Worm (Caenorhabditis elegans) whole organism, midembryonic: ENCODE data around the gene nhr-110.

ENCODE experiments used
- T22C8.4 ChIP-seq: fragments of 200-800 bp; sonication (Bioruptor generic); IDR thresholded peaks from 2 replicates; pipeline ENCODE4 v1.3.6; 2022; ENCODE audit warnings: missing genetic modification characterization, missing compliant biosample characterization
- cog-1 ChIP-seq: sonication (generic microtip); optimal IDR thresholded peaks from 2 replicates; lab custom pipeline; 2016; ENCODE audit warnings: missing genetic modification characterization, missing compliant biosample characterization
- flt-1 ChIP-seq: fragments of 200-800 bp; sonication (Bioruptor generic); IDR thresholded peaks from 2 replicates; pipeline ENCODE4 v1.3.6; 2022; ENCODE audit warnings: missing genetic modification characterization, missing compliant biosample characterization
- klf-2 ChIP-seq: fragments of 200-800 bp; sonication (Bioruptor generic); conservative IDR thresholded peaks from 2 replicates; pipeline ENCODE4 v1.3.6; 2022; ENCODE audit warnings: missing genetic modification reagents, missing genetic modification characterization, missing compliant biosample characterization
- med-1 ChIP-seq: sonication (generic microtip); optimal IDR thresholded peaks from 2 replicates; lab custom pipeline; 2017; ENCODE audit warnings: missing genetic modification characterization, mild to moderate bottlenecking, missing compliant biosample characterization, antibody characterized with exemption, missing genetic modification reagents; ENCODE audit not compliant: insufficient read depth
- ref-1 ChIP-seq: fragments of 200-800 bp; sonication (Bioruptor generic); conservative IDR thresholded peaks from 2 replicates; pipeline ENCODE4 v1.3.6; 2022; ENCODE audit warnings: missing genetic modification reagents, missing genetic modification characterization, missing compliant biosample characterization
- tab-1 ChIP-seq: fragments of 200-800 bp; sonication (Bioruptor generic); IDR thresholded peaks from 2 replicates; pipeline ENCODE4 v1.3.6; 2022; ENCODE audit warnings: missing genetic modification characterization, missing compliant biosample characterization
- ztf-23 ChIP-seq: fragments of 200-800 bp; sonication (Bioruptor generic); IDR thresholded peaks from 2 replicates; pipeline ENCODE4 v1.3.6; 2022; ENCODE audit warnings: missing genetic modification reagents, missing genetic modification characterization, missing compliant biosample characterization
- ztf-29 ChIP-seq: fragments of 200-800 bp; sonication (Bioruptor generic); IDR thresholded peaks from 2 replicates; pipeline ENCODE4 v1.3.6; 2022; ENCODE audit warnings: missing genetic modification reagents, missing genetic modification characterization, missing compliant biosample characterization

nhr-110 gene

DNA sequence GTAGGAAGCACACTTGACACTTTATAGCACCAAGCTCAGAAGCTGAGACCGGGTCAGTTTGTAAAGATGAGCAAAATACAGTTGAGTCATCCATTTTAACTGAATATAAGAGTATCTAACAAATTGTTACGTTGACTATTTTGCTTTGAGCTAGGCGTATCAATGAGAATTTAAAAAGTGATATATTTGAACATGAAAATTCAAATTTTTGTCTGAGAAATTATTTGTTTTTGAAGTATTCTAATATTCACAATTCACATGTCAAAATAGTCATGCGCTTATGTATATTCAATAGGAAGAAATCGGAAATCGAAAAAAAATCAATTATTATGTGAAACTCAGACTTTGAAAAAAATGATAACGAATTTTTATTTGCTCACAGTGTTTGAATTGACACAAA, at the start of gene nhr-110:
nhr-110 (minus strand) TSS at position 101 of the 400 bp plus-strand sequence.
- TF ChIP-seq ztf-29 (no peak), klf-2 (GFP tag; lab: Robert Waterston, UW) (no peak), ztf-23 (GFP tag; lab: Robert Waterston, UW) (no peak), T22C8.4 (GFP tag; lab: Robert Waterston, UW) (no peak), ref-1 (GFP tag; lab: Robert Waterston, UW) (no peak), tab-1 (GFP tag; lab: Robert Waterston, UW) (no peak), cog-1 (tag; lab: Kevin White, UChicago) (no peak), flt-1 (GFP tag; lab: Robert Waterston, UW) (no peak), med-1 (no peak)

DNA sequence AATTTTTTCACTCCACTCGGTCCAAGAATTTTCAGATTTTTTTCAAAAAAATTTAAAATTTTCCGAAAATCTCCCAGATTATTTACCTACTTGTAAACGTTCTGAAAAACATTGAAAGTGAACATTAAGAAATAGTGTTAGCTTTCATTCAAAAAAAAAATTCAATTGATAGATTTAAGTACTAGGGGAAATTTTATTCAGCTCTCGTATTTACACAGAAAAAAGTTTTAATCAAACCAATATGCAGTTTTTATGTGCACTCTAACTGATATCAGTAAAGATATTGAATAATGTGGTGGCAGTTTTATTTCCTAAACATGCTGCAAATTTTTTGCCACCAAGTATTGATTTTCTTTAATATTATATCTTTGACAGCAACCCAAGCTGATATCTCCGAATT, 44.0 kb upstream of the nhr-110 start, which contains the start of gene irld-42:
irld-42 (plus strand) TSS at position 301 of the 400 bp plus-strand sequence.
- TF ChIP-seq ztf-23 (GFP tag; lab: Robert Waterston, UW) = no peak
- no peak for TF ChIP-seq klf-2 (GFP tag; lab: Robert Waterston, UW)
- TF ChIP-seq ztf-29 = no peak
- no peak for TF ChIP-seq T22C8.4 (GFP tag; lab: Robert Waterston, UW)

DNA sequence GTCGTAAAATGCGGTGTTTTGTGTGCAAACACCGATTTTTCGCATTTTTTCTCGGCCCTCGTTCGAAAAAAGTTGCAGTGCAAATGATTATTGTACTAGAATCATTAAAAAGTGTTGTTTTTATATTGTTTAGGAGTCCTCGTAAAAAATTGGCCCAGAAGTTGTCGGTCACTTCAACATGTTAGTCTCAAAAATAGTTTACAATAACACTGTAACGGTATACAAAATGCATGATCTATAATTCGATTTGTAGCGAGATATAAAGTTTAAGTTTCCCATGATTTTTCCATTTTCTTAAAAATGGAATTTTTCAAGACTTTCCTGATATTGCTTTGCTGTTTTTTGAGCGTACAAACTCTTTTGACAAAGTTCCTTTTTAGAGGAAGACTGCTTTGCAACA, 42.7 kb upstream of the nhr-110 start, which contains the start of gene K04F1.8:
K04F1.8 (plus strand) TSS at position 301 of the 400 bp plus-strand sequence.
- no peak for TF ChIP-seq tab-1 (GFP tag; lab: Robert Waterston, UW)
- TF ChIP-seq T22C8.4 (GFP tag; lab: Robert Waterston, UW) = no peak
- no peak for TF ChIP-seq ztf-23 (GFP tag; lab: Robert Waterston, UW)
- no peak for TF ChIP-seq klf-2 (GFP tag; lab: Robert Waterston, UW)
- no peak for TF ChIP-seq ztf-29
- TF ChIP-seq flt-1 (GFP tag; lab: Robert Waterston, UW) = no peak
- no peak for TF ChIP-seq cog-1 (tag; lab: Kevin White, UChicago)
- no peak for TF ChIP-seq ref-1 (GFP tag; lab: Robert Waterston, UW)
- no peak for TF ChIP-seq med-1

DNA sequence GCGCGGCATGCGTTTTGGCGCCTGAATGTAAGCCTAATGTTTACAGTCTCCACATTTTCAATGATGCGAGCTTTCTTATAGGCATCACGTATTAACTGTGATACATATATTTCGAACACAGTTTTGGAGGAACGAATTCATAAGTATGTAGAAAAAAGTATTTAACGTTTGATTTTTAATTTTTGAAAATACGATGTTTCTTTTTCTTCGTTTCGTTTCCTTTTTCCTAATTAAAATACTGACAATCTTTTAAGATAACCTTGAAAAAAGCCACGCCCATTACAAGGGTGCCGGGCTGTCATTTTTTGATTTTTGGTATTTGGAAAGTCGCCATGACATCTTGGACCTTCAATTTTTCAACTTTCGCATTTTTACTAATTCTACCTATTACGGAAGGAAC, 40.7 kb upstream of the nhr-110 start, which contains the start of gene K04F1.9:
K04F1.9 (plus strand) TSS at position 301 of the 400 bp plus-strand sequence.
- TF ChIP-seq cog-1 (tag; lab: Kevin White, UChicago) (no peak), ref-1 (GFP tag; lab: Robert Waterston, UW) (no peak), T22C8.4 (GFP tag; lab: Robert Waterston, UW) (no peak), klf-2 (GFP tag; lab: Robert Waterston, UW) (no peak), ztf-23 (GFP tag; lab: Robert Waterston, UW) (no peak), ztf-29 (no peak), med-1 (no peak), tab-1 (GFP tag; lab: Robert Waterston, UW) (no peak), flt-1 (GFP tag; lab: Robert Waterston, UW) (no peak)

DNA sequence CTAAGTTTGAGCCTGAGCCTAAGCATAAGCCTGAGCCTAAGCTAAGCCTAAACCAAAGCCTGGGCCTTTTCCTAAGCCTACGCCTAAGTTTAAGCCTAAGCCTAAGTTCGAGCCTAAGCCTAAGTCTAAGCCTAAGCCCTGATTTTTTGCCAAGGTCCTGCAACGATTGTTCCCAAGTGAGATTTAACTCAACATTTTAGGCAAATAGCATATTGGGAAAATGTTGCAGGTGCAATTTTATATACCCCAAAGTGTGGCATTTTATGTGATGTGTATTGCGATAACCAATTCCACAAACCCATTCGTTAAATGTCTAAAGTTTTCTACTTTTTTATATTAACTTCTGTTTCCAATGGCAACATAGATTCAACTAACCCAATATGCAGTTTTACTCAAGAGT, 38.0 kb upstream of the nhr-110 start, which contains the start of gene irld-40:
irld-40 (plus strand) TSS at position 301 of the 400 bp plus-strand sequence.
- TF ChIP-seq cog-1 (tag; lab: Kevin White, UChicago) (no peak), ztf-29 (no peak), tab-1 (GFP tag; lab: Robert Waterston, UW) (no peak), ref-1 (GFP tag; lab: Robert Waterston, UW) (no peak), med-1 (no peak)

DNA sequence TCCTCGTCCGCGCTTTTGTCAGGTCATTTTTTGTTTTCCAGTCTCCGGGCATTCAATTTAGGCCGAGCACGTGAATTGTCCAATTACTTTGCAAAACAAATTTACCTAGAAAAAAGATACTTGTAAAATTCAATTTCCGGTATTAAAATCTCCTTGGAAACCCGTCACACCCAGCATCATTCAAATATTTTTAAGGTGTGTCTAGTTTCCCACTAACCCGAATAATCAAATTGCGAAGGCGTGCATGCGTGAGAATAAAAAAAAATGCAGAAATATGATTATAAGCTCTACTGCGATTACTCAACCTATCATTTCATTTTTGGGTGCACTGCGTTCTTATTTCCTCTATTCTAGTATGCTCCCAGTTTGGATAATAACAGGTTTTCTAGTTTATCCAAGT, 30.6 kb upstream of the nhr-110 start, which contains the start of gene irld-11:
irld-11 (plus strand) TSS at position 301 of the 400 bp plus-strand sequence.
- no peak for TF ChIP-seq ztf-23 (GFP tag; lab: Robert Waterston, UW)
- no peak for TF ChIP-seq med-1
- TF ChIP-seq ref-1 (GFP tag; lab: Robert Waterston, UW) = no peak
- no peak for TF ChIP-seq tab-1 (GFP tag; lab: Robert Waterston, UW)
- TF ChIP-seq klf-2 (GFP tag; lab: Robert Waterston, UW) = no peak
- TF ChIP-seq T22C8.4 (GFP tag; lab: Robert Waterston, UW) = no peak
- no peak for TF ChIP-seq ztf-29
- no peak for TF ChIP-seq cog-1 (tag; lab: Kevin White, UChicago)
- no peak for TF ChIP-seq flt-1 (GFP tag; lab: Robert Waterston, UW)

DNA sequence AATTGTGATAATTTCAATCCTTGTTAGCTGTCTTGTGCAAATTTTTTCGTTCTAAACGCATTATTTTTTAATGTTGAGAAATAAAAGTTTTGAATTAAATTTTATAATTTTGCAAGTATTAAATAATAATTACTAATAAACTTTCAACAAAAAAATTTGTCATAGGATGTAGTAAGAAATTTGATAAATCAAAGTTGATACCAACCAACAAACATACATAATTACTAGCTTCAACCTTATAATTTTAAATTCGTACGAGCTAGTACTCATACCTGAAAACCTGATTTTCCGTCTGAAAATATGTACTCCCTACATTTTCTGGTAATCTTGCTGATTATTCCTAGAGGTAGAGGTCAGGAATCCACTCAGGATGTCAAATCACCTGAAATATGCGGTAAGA, 26.8 kb upstream of the nhr-110 start, which contains the start of gene irld-44:
irld-44 (plus strand) TSS at position 301 of the 400 bp plus-strand sequence.
- TF ChIP-seq klf-2 (GFP tag; lab: Robert Waterston, UW) = no peak
- TF ChIP-seq T22C8.4 (GFP tag; lab: Robert Waterston, UW) = no peak
- TF ChIP-seq ztf-29 = no peak
- no peak for TF ChIP-seq cog-1 (tag; lab: Kevin White, UChicago)
- no peak for TF ChIP-seq tab-1 (GFP tag; lab: Robert Waterston, UW)
- TF ChIP-seq ref-1 (GFP tag; lab: Robert Waterston, UW) = no peak
- no peak for TF ChIP-seq flt-1 (GFP tag; lab: Robert Waterston, UW)
- TF ChIP-seq ztf-23 (GFP tag; lab: Robert Waterston, UW) = no peak
- no peak for TF ChIP-seq med-1

DNA sequence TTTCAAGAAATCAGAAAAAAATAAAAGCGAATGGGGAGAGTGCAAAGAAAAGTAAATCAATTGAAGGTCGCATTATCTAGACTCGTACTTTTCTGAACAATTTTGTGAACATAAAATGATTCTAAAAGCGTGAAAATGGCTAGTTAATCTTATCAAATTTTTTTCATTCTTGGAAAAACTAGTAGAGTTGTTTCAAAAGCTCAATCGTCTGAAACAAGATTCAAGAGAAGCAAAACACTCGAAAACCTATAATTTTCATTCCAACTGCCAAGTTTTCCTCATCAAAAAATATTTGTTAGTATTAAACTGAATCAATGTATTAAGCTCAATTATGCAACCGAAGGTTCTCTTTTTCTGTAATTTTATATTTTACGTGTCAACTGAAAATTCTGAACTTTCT, 23.8 kb upstream of the nhr-110 start, which contains the start of gene irld-45:
irld-45 (plus strand) TSS at position 301 of the 400 bp plus-strand sequence.
- TF ChIP-seq tab-1 (GFP tag; lab: Robert Waterston, UW) = no peak
- TF ChIP-seq med-1 = no peak
- no peak for TF ChIP-seq klf-2 (GFP tag; lab: Robert Waterston, UW)
- TF ChIP-seq T22C8.4 (GFP tag; lab: Robert Waterston, UW) = no peak
- no peak for TF ChIP-seq ztf-23 (GFP tag; lab: Robert Waterston, UW)
- TF ChIP-seq flt-1 (GFP tag; lab: Robert Waterston, UW) = no peak

DNA sequence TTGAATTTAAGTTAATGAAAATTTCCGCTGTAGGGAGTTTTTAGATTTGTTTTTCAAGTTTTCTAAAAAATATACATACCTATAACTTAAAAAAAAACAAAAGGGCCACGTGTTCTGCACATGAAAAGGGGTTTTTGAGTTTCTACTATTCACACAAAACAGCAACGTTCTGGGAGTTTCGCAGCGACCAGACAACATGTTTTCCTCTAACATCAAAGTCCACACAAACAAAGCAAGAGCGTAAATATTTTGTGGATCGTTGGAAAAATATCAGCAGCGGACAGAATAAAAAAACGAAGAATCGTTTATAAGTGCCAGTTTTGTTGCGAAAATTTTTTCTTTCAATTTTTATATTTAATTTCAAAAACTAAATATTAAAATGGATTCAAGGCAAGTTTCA, 19.6 kb upstream of the nhr-110 start, which contains the start of gene alh-2:
alh-2 (plus strand) TSS at position 284 of the 400 bp plus-strand sequence.
- TF ChIP-seq tab-1 (GFP tag; lab: Robert Waterston, UW) (no peak), cog-1 (tag; lab: Kevin White, UChicago) (no peak), ref-1 (GFP tag; lab: Robert Waterston, UW) (no peak), klf-2 (GFP tag; lab: Robert Waterston, UW) (no peak)

DNA sequence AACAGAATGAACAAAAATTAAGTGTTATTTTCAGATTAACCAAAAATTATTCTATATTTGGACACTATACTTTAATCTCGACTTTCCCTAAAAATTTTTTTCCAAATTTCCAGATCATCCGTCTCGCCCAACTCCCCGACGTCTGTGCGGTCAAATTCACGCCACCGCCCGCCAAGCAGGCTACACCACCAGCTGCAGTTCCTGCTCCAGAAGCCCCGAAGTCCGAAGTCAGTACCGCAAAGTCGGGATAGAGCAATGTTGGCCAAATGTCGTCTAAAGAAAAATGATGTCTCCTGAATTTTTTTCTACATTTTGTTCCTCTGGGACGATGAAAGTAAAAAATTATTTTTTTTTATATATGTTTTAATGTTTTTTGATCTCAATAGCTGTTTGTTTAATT, 18.5 kb upstream of the nhr-110 start:
- no peak for TF ChIP-seq ztf-23 (GFP tag; lab: Robert Waterston, UW)
- no peak for TF ChIP-seq T22C8.4 (GFP tag; lab: Robert Waterston, UW)
- no peak for TF ChIP-seq ztf-29
- no peak for TF ChIP-seq med-1
- TF ChIP-seq flt-1 (GFP tag; lab: Robert Waterston, UW) = no peak
